Worm (Caenorhabditis elegans) whole organism, L3 larva: ENCODE results near the gene dsb-1.

Source experiments
- R02D3.7 ChIP-seq: fragments of 150-350 bp; optimal IDR thresholded peaks from 2 replicates; lab custom pipeline; 2014; ENCODE audit warnings: missing biosample characterization, missing genetic modification characterization
- egl-27 ChIP-seq: sonication (generic microtip); optimal IDR thresholded peaks from 4 replicates; lab custom pipeline; 2017; ENCODE audit warnings: missing biosample characterization, missing genetic modification reagents, missing genetic modification characterization
- elt-1 ChIP-seq: fragments of 150-350 bp; optimal IDR thresholded peaks from 2 replicates; lab custom pipeline; 2014; ENCODE audit warnings: missing biosample characterization, missing genetic modification characterization
- elt-2 ChIP-seq: sonication (generic microtip); optimal IDR thresholded peaks from 2 replicates; lab custom pipeline; 2016; ENCODE audit warnings: missing genetic modification reagents, mild to moderate bottlenecking, missing genetic modification characterization, missing compliant biosample characterization
- nfya-1 ChIP-seq: sonication (generic microtip); optimal IDR thresholded peaks from 2 replicates; lab custom pipeline; 2017; ENCODE audit warnings: missing genetic modification characterization, mild to moderate bottlenecking, missing compliant biosample characterization, antibody characterized with exemption, moderate library complexity; ENCODE audit not compliant: insufficient read depth
- nhr-12 ChIP-seq: fragments of 150-350 bp; optimal IDR thresholded peaks from 2 replicates; lab custom pipeline; 2014; ENCODE audit warnings: missing biosample characterization, missing genetic modification characterization
- nhr-237 ChIP-seq: fragments of 150-350 bp; optimal IDR thresholded peaks from 2 replicates; lab custom pipeline; 2014; ENCODE audit warnings: missing biosample characterization, missing genetic modification characterization
- nhr-25 ChIP-seq: sonication (generic microtip); optimal IDR thresholded peaks from 2 replicates; lab custom pipeline; 2017; ENCODE audit warnings: missing biosample characterization, missing genetic modification characterization
- nhr-43 ChIP-seq: sonication (generic microtip); optimal IDR thresholded peaks from 2 replicates; lab custom pipeline; 2016; ENCODE audit warnings: mild to moderate bottlenecking, missing genetic modification characterization, missing compliant biosample characterization; ENCODE audit not compliant: poor library complexity, severe bottlenecking
- nhr-76 ChIP-seq: fragments of 150-350 bp; sonication (generic microtip); optimal IDR thresholded peaks from 5 replicates; lab custom pipeline; 2014; ENCODE audit warnings: missing biosample characterization, missing genetic modification characterization
- nhr-77 ChIP-seq: fragments of 150-350 bp; optimal IDR thresholded peaks from 2 replicates; lab custom pipeline; 2014; ENCODE audit warnings: missing biosample characterization, missing genetic modification characterization
- pqm-1 ChIP-seq: fragments of 150-350 bp; optimal IDR thresholded peaks from 2 replicates; lab custom pipeline; 2017; ENCODE audit warnings: missing biosample characterization, missing genetic modification characterization, inconsistent platforms
- unc-62 ChIP-seq: fragments of 150-350 bp; sonication (generic microtip); optimal IDR thresholded peaks from 4 replicates; lab custom pipeline; 2014; ENCODE audit warnings: missing biosample characterization, missing genetic modification reagents, missing genetic modification characterization
- ztf-11 ChIP-seq: fragments of 150-350 bp; optimal IDR thresholded peaks from 2 replicates; lab custom pipeline; 2014; ENCODE audit warnings: missing biosample characterization, missing genetic modification characterization

DNA sequence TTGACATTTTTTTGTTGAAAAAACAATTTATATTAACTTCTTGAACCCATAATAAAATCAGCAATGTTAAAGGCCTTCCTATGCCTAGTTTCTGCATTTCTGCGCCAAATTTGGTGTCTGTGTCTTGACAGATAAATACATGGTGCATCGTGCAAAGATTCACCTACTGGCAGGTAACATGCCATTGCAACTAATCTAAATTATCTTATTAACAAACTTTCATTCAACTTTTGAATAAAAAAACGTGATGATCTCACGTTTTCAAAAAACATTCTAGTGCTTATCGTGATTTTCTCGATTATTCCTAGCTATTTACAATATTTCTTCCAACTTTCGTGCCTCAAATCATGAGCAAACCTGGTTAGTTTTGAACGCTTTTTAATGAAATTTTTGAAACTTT, 47.9 kb downstream of the dsb-1 start, which contains the start of gene C25G4.7:
- TF ChIP-seq elt-2 (tag; lab: Kevin White, UChicago) (no peak), nfya-1 (tag; lab: Kevin White, UChicago) (no peak), unc-62 (GFP tag; lab: Kevin White, UChicago) (no peak), ztf-11 (tag; lab: Kevin White, UChicago) (no peak), nhr-12 (no peak), R02D3.7 (tag; lab: Kevin White, UChicago) (no peak), nhr-76 (tag; lab: Kevin White, UChicago) (no peak), egl-27 (no peak), nhr-77 (tag; lab: Kevin White, UChicago) (no peak), elt-1 (no peak), nhr-25 (no peak), nhr-237 (no peak), pqm-1 (no peak), nhr-43 (tag; lab: Kevin White, UChicago) (no peak)
